Fruit fly (Drosophila melanogaster): ENCODE measurements around the gene CG15771.
A peak's percentile ranks its signal among the peaks of the same experiment; 100 is the strongest.

Gene CG15771

DNA sequence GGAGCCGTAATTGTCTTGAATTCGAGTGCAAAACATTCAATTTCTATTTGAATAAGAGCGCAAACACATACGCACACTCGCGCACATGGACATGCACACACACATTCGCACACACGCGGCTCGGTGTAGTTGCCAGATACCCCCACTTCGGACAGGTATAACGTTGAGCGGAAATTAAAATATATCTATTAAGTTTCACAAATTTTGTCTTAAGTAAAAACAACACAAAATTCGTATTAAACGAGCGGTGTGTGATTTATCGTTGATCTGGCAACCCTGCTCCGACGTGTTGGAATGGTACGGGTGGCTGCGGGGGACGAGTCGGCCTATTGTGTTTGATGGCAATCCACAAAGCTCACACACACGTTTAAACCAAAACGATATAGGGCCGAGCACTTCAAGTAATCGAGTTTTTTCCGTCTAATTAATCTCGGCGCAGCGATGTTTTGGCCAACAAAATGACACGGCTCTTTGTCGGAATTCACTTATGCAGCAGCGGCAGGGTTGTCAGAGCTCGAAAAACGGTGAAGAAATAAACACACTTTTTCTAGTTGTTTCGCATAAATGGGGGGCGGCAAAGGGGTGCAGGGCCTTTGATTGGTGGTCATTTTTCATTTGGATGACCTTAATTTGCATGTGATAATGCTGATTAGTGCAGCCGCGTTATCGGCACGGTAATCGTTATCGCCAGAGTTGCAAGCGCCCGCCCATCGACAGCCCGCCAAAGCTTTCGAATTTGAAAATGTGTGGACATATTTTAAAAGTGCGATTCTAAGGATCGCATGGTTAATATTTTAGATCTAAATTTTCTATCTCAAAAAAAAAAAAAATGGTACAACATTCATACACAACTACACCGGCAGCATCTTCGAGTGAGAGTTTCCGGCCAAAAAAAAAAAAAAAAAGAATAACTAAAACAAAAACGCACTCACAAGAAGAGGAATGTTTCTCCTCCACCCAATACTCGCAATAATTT, 9.2 kb upstream of the CG15771 start (continued):
- TF ChIP-seq CG6813 (GFP tag; optimal IDR thresholded peaks at IDR 0.05) (peak; percentile 59), CG11723 (GFP tag; optimal IDR thresholded peaks at IDR 0.05) (peak; percentile 60), lilli (GFP tag; optimal IDR thresholded peaks at IDR 0.05) (peak; percentile 76), CG6654 (GFP tag; optimal IDR thresholded peaks at IDR 0.05) (peak; percentile 12), BEAF-32 (GFP tag; optimal IDR thresholded peaks at IDR 0.05) (peak; percentile 23), Aef1 (GFP tag; IDR thresholded peaks at IDR 0.05) (peak; percentile 62), h (optimal IDR thresholded peaks at IDR 0.05) (no peak), CG14710 (tag; optimal IDR thresholded peaks at IDR 0.05) (peak; percentile 43), CG9932 (GFP tag; IDR thresholded peaks at IDR 0.05) (peak; percentile 83), salm (tag; optimal IDR thresholded peaks at IDR 0.05) (peak; percentile 43), CG12299 (tag; optimal IDR thresholded peaks at IDR 0.05) (peak; percentile 60), CG8281 (tag; optimal IDR thresholded peaks at IDR 0.05) (peak; percentile 25), Rfx (GFP tag; IDR thresholded peaks at IDR 0.05) (peak; percentile 90), CG2199 (GFP tag; IDR thresholded peaks at IDR 0.05) (no peak), luna (GFP tag; optimal IDR thresholded peaks at IDR 0.05) (no peak), Xbp1 (GFP tag; optimal IDR thresholded peaks at IDR 0.05) (peak; percentile 74), ato (GFP tag; IDR thresholded peaks at IDR 0.05; ENCODE audit: partially characterized antibody) (peak; percentile 38; the same call in 1 of the 2 replicates), CG15269 (tag; optimal IDR thresholded peaks at IDR 0.05) (peak; percentile 82), Sry-δ (GFP tag; optimal IDR thresholded peaks at IDR 0.05) (peak; percentile 35), sima (GFP tag; optimal IDR thresholded peaks at IDR 0.05) (no peak), Lpt (GFP tag; optimal IDR thresholded peaks at IDR 0.05) (no peak), repo (GFP tag; optimal IDR thresholded peaks at IDR 0.05) (no peak), Trl (optimal IDR thresholded peaks at IDR 0.05) (no peak), Trl (GFP tag; optimal IDR thresholded peaks at IDR 0.05) (peak; percentile 25), CG15601 (tag; optimal IDR thresholded peaks at IDR 0.05) (peak; percentile 64), CG7271 (tag; optimal IDR thresholded peaks at IDR 0.05) (no peak), pho (GFP tag; optimal IDR thresholded peaks at IDR 0.05) (peak; percentile 49), bcd (GFP tag; optimal IDR thresholded peaks at IDR 0.05) (peak; percentile 76), wek (GFP tag; optimal IDR thresholded peaks at IDR 0.05) (peak; percentile 40), yki (optimal IDR thresholded peaks at IDR 0.05) (no peak), CG18262 (tag; optimal IDR thresholded peaks at IDR 0.05) (peak; percentile 59), Nf-YB (GFP tag; optimal IDR thresholded peaks at IDR 0.05) (peak; percentile 34), E2f1 (GFP tag; IDR thresholded peaks at IDR 0.05) (peak; percentile 74; the same call in 1 of the 2 replicates), disco-r (GFP tag; optimal IDR thresholded peaks at IDR 0.05) (no peak), tup (GFP tag; optimal IDR thresholded peaks at IDR 0.05) (peak; percentile 57), ssp (GFP tag; IDR thresholded peaks at IDR 0.05) (peak; percentile 64), sna (GFP tag; IDR thresholded peaks at IDR 0.05; ENCODE audit: partially characterized antibody) (no peak), CG14667 (GFP tag; IDR thresholded peaks at IDR 0.05) (peak; percentile 47), fd64A (GFP tag; optimal IDR thresholded peaks at IDR 0.05) (peak; percentile 13), CG1233 (GFP tag; optimal IDR thresholded peaks at IDR 0.05) (peak; percentile 71), twi (tag; optimal IDR thresholded peaks at IDR 0.05) (peak; percentile 37), CG16863 (GFP tag; optimal IDR thresholded peaks at IDR 0.05) (peak; percentile 22), HLH54F (GFP tag; optimal IDR thresholded peaks at IDR 0.05) (peak; percentile 62), ind (GFP tag; optimal IDR thresholded peaks at IDR 0.05) (peak; percentile 53), dan (GFP tag; IDR thresholded peaks at IDR 0.05) (no peak), CG10654 (GFP tag; optimal IDR thresholded peaks at IDR 0.05) (peak; percentile 50), nerfin-2 (GFP tag; IDR thresholded peaks at IDR 0.05; ENCODE audit: partially characterized antibody) (no peak), sisA (GFP tag; IDR thresholded peaks at IDR 0.05) (peak; percentile 77), Atf3 (GFP tag; optimal IDR thresholded peaks at IDR 0.05) (no peak), Gug (GFP tag; IDR thresholded peaks at IDR 0.05) (peak; percentile 69)

Measured in whole organism, embryonic.